Worm (Caenorhabditis elegans) whole organism, mixed stage, embryonic: ENCODE data around the gene npp-19.

Source experiments
- bed-3 ChIP-seq: fragments of 200-800 bp; sonication (Bioruptor generic); optimal IDR thresholded peaks from 3 replicates; lab custom pipeline; 2018; ENCODE audit warnings: mild to moderate bottlenecking, missing genetic modification characterization, moderate library complexity, missing compliant biosample characterization
- blmp-1 ChIP-seq: fragments of 150-350 bp; optimal IDR thresholded peaks from 2 replicates; lab custom pipeline; 2014; ENCODE audit warnings: missing biosample characterization, missing genetic modification characterization
- ceh-39 ChIP-seq: fragments of 150-350 bp; optimal IDR thresholded peaks from 2 replicates; lab custom pipeline; 2014; ENCODE audit warnings: missing biosample characterization, missing genetic modification characterization
- ceh-43 ChIP-seq: fragments of 200-800 bp; sonication (Bioruptor generic); optimal IDR thresholded peaks from 2 replicates; lab custom pipeline; 2018; ENCODE audit warnings: mild to moderate bottlenecking, missing genetic modification characterization, moderate library complexity, missing compliant biosample characterization
- ceh-83 ChIP-seq: fragments of 200-800 bp; sonication (Bioruptor generic); optimal IDR thresholded peaks from 2 replicates; lab custom pipeline; 2018; ENCODE audit warnings: mild to moderate bottlenecking, missing genetic modification characterization, missing compliant biosample characterization
- ces-1 ChIP-seq: fragments of 150-350 bp; optimal IDR thresholded peaks from 2 replicates; lab custom pipeline; 2014; ENCODE audit warnings: missing biosample characterization, missing genetic modification reagents, missing genetic modification characterization
- cnd-1 ChIP-seq: fragments of 200-800 bp; sonication (Bioruptor generic); optimal IDR thresholded peaks from 2 replicates; lab custom pipeline; 2018; ENCODE audit warnings: mild to moderate bottlenecking, missing genetic modification characterization, missing compliant biosample characterization
- elt-3 ChIP-seq: fragments of 150-350 bp; optimal IDR thresholded peaks from 2 replicates; lab custom pipeline; 2014; ENCODE audit warnings: missing biosample characterization, missing genetic modification characterization
- ham-2 ChIP-seq: fragments of 200-800 bp; sonication (Bioruptor generic); optimal IDR thresholded peaks from 2 replicates; lab custom pipeline; 2018; ENCODE audit warnings: mild to moderate bottlenecking, missing genetic modification characterization, missing compliant biosample characterization
- hlh-1 ChIP-seq: fragments of 150-350 bp; optimal IDR thresholded peaks from 2 replicates; lab custom pipeline; 2014; ENCODE audit warnings: missing biosample characterization, missing genetic modification reagents, missing genetic modification characterization
- lin-13 ChIP-seq: fragments of 150-350 bp; optimal IDR thresholded peaks from 2 replicates; lab custom pipeline; 2014; ENCODE audit warnings: missing biosample characterization, missing genetic modification characterization
- lin-32 ChIP-seq: fragments of 200-800 bp; sonication (Bioruptor generic); optimal IDR thresholded peaks from 2 replicates; lab custom pipeline; 2018; ENCODE audit warnings: mild to moderate bottlenecking, missing genetic modification characterization, missing compliant biosample characterization
- mab-5 ChIP-seq: fragments of 150-350 bp; optimal IDR thresholded peaks from 2 replicates; lab custom pipeline; 2014; ENCODE audit warnings: missing biosample characterization, missing genetic modification characterization
- mep-1 ChIP-seq: fragments of 150-350 bp; optimal IDR thresholded peaks from 2 replicates; lab custom pipeline; 2017; ENCODE audit warnings: missing biosample characterization, missing genetic modification reagents, missing genetic modification characterization, inconsistent platforms
- nhr-12 ChIP-seq: fragments of 150-350 bp; optimal IDR thresholded peaks from 2 replicates; lab custom pipeline; 2014; ENCODE audit warnings: missing biosample characterization, missing genetic modification characterization
- nhr-2 ChIP-seq: fragments of 150-350 bp; optimal IDR thresholded peaks from 2 replicates; lab custom pipeline; 2014; ENCODE audit warnings: missing biosample characterization, missing genetic modification characterization
- nhr-237 ChIP-seq: fragments of 150-350 bp; optimal IDR thresholded peaks from 2 replicates; lab custom pipeline; 2014; ENCODE audit warnings: missing biosample characterization, missing genetic modification characterization
- nhr-76 ChIP-seq: sonication (generic microtip); optimal IDR thresholded peaks from 2 replicates; lab custom pipeline; 2017; ENCODE audit warnings: missing biosample characterization, missing genetic modification characterization
- pha-4 ChIP-seq: fragments of 150-350 bp; optimal IDR thresholded peaks from 2 replicates; lab custom pipeline; 2018; ENCODE audit warnings: missing biosample characterization, missing genetic modification reagents, missing genetic modification characterization
- sem-2 ChIP-seq: fragments of 200-800 bp; sonication (Bioruptor generic); optimal IDR thresholded peaks from 2 replicates; lab custom pipeline; 2018; ENCODE audit warnings: mild to moderate bottlenecking, missing genetic modification characterization, missing compliant biosample characterization
- snpc-4 ChIP-seq: fragments of 150-350 bp; optimal IDR thresholded peaks from 2 replicates; lab custom pipeline; 2014; ENCODE audit warnings: missing biosample characterization, missing genetic modification characterization
- tbx-8 ChIP-seq: fragments of 200-800 bp; sonication (Bioruptor generic); optimal IDR thresholded peaks from 2 replicates; lab custom pipeline; 2018; ENCODE audit warnings: mild to moderate bottlenecking, missing genetic modification characterization, moderate library complexity, missing compliant biosample characterization
- unc-120 ChIP-seq: sonication (generic microtip); optimal IDR thresholded peaks from 2 replicates; lab custom pipeline; 2017; ENCODE audit warnings: missing genetic modification characterization, missing compliant biosample characterization; ENCODE audit not compliant: poor library complexity, severe bottlenecking
- unc-39 ChIP-seq: fragments of 150-350 bp; optimal IDR thresholded peaks from 2 replicates; lab custom pipeline; 2014; ENCODE audit warnings: missing biosample characterization, missing genetic modification characterization
- zip-8 ChIP-seq: fragments of 150-350 bp; optimal IDR thresholded peaks from 2 replicates; lab custom pipeline; 2014; ENCODE audit warnings: missing biosample characterization, missing genetic modification characterization

The npp-19 gene

ce11 chrII:10783201-10783962 lies 14.9 kb downstream of the npp-19 start, which contains the start of gene ect-2:
ect-2 (minus strand) TSS chrII:10783962.
- peak; percentile 50 for TF ChIP-seq ham-2 (GFP tag; lab: Kevin White, UChicago)
- TF ChIP-seq bed-3, result no peak

ce11 chrII:10778026-10778425 lies 20.3 kb downstream of the npp-19 start, which contains the start of gene mpz-1:
mpz-1 (minus strand) TSS chrII:10778126.
- TF ChIP-seq blmp-1 (tag; lab: Kevin White, UChicago), result no peak
- TF ChIP-seq pha-4 (tag; lab: Kevin White, UChicago), result no peak
- no peak for TF ChIP-seq unc-39
- no peak for TF ChIP-seq nhr-2
- TF ChIP-seq nhr-12 (tag; lab: Kevin White, UChicago), result no peak
- TF ChIP-seq snpc-4, result no peak
- no peak for TF ChIP-seq sem-2 (GFP tag; lab: Kevin White, UChicago)
- no peak for TF ChIP-seq mab-5 (tag; lab: Kevin White, UChicago)
- TF ChIP-seq unc-120 (tag; lab: Kevin White, UChicago), result no peak
- TF ChIP-seq mep-1 (tag; lab: Kevin White, UChicago), result no peak
- TF ChIP-seq nhr-237 (tag; lab: Kevin White, UChicago), result no peak

ce11 chrII:10769291-10769690 lies 29.0 kb downstream of the npp-19 start:
- TF ChIP-seq lin-32 (no peak), ces-1 (GFP tag; lab: Kevin White, UChicago) (peak; percentile 88)

ce11 chrII:10767977-10768376 lies 30.3 kb downstream of the npp-19 start:
- TF ChIP-seq ham-2 (GFP tag; lab: Kevin White, UChicago), result no peak
- TF ChIP-seq ceh-39 (tag; lab: Kevin White, UChicago), result no peak
- TF ChIP-seq tbx-8 (GFP tag; lab: Kevin White, UChicago), result no peak
- no peak for TF ChIP-seq ceh-43 (GFP tag; lab: Kevin White, UChicago)
- TF ChIP-seq pha-4 (tag; lab: Kevin White, UChicago), result no peak
- no peak for TF ChIP-seq nhr-2
- TF ChIP-seq unc-120 (tag; lab: Kevin White, UChicago), result no peak
- no peak for TF ChIP-seq ces-1 (GFP tag; lab: Kevin White, UChicago)
- TF ChIP-seq nhr-76 (tag; lab: Kevin White, UChicago), result no peak
- no peak for TF ChIP-seq snpc-4
- no peak for TF ChIP-seq sem-2 (GFP tag; lab: Kevin White, UChicago)
- no peak for TF ChIP-seq bed-3

ce11 chrII:10766773-10767172 lies 31.5 kb downstream of the npp-19 start:
- TF ChIP-seq ces-1 (GFP tag; lab: Kevin White, UChicago), result peak; percentile 79
- no peak for TF ChIP-seq ceh-83 (GFP tag; lab: Kevin White, UChicago)

ce11 chrII:10765238-10765637 lies 33.0 kb downstream of the npp-19 start:
- TF ChIP-seq ceh-43 (GFP tag; lab: Kevin White, UChicago) (no peak), unc-39 (no peak), lin-13 (tag; lab: Kevin White, UChicago) (no peak), zip-8 (no peak), nhr-2 (no peak), snpc-4 (no peak), pha-4 (tag; lab: Kevin White, UChicago) (no peak), ceh-83 (GFP tag; lab: Kevin White, UChicago) (no peak), ham-2 (GFP tag; lab: Kevin White, UChicago) (no peak), cnd-1 (tag; lab: Kevin White, UChicago) (no peak), lin-32 (no peak), blmp-1 (tag; lab: Kevin White, UChicago) (no peak), hlh-1 (no peak)
- TF ChIP-seq, all 35 proteins: peak for 0

- TF ChIP-seq elt-3 (no peak), ces-1 (GFP tag; lab: Kevin White, UChicago) (peak; percentile 75), tbx-8 (GFP tag; lab: Kevin White, UChicago) (peak; percentile 1)
Measured at ce11 chrII:10761653-10762052, 36.6 kb downstream of the npp-19 start.
